Fruit fly (Drosophila melanogaster) whole organism, embryonic: ENCODE data around the gene Sqor.

Experiments
- BEAF-32 ChIP-seq: fragments of 200-800 bp; sonication (Bioruptor generic); optimal IDR thresholded peaks from 3 replicates; lab custom pipeline; 2017; ENCODE audit warnings: missing biosample characterization, missing genetic modification characterization, mild to moderate bottlenecking, moderate library complexity, missing genetic modification reagents
- Bgb ChIP-seq: fragments of 200-800 bp; sonication (Bioruptor generic); IDR thresholded peaks from 2 replicates; pipeline ENCODE4 v1.3.6; 2022; ENCODE audit warnings: missing biosample characterization, missing genetic modification characterization; ENCODE audit not compliant: partially characterized antibody
- CG10366 ChIP-seq: fragments of 200-800 bp; sonication (Bioruptor generic); IDR thresholded peaks from 2 replicates; pipeline ENCODE4 v1.3.6; 2022; ENCODE audit warnings: missing biosample characterization, missing genetic modification characterization
- CG10462 ChIP-seq: fragments of 200-800 bp; sonication (Bioruptor generic); optimal IDR thresholded peaks from 2 replicates; lab custom pipeline; 2016; ENCODE audit warnings: missing biosample characterization, missing genetic modification characterization
- CG12391 ChIP-seq: fragments of 200-800 bp; sonication (Bioruptor generic); optimal IDR thresholded peaks from 3 replicates; lab custom pipeline; 2018; ENCODE audit warnings: missing biosample characterization, mild to moderate bottlenecking, missing genetic modification characterization, moderate library complexity
- CG13624 ChIP-seq: fragments of 200-800 bp; sonication (Bioruptor generic); optimal IDR thresholded peaks from 2 replicates; lab custom pipeline; 2016; ENCODE audit warnings: missing biosample characterization, missing genetic modification characterization
- CG13775 ChIP-seq: fragments of 200-800 bp; sonication (Bioruptor generic); optimal IDR thresholded peaks from 3 replicates; lab custom pipeline; 2017; ENCODE audit warnings: missing biosample characterization, mild to moderate bottlenecking, missing genetic modification characterization
- CG14710 ChIP-seq: fragments of 200-800 bp; sonication (Bioruptor generic); optimal IDR thresholded peaks from 3 replicates; lab custom pipeline; 2019; ENCODE audit warnings: missing biosample characterization, mild to moderate bottlenecking, missing genetic modification characterization, moderate library complexity
- CG1603 ChIP-seq: fragments of 200-800 bp; sonication (Bioruptor generic); optimal IDR thresholded peaks from 2 replicates; lab custom pipeline; 2019; ENCODE audit warnings: missing biosample characterization, mild to moderate bottlenecking, missing genetic modification characterization, moderate library complexity
- CG18262 ChIP-seq: fragments of 200-800 bp; optimal IDR thresholded peaks from 3 replicates; lab custom pipeline; 2019; ENCODE audit warnings: missing biosample characterization, mild to moderate bottlenecking, missing genetic modification characterization, moderate library complexity
- CG18599 ChIP-seq: fragments of 200-800 bp; sonication (Bioruptor generic); optimal IDR thresholded peaks from 3 replicates; lab custom pipeline; 2017; ENCODE audit warnings: missing biosample characterization, missing genetic modification characterization, mild to moderate bottlenecking, moderate library complexity, missing genetic modification reagents
- CG18764 ChIP-seq: fragments of 200-800 bp; sonication (Bioruptor generic); optimal IDR thresholded peaks from 3 replicates; lab custom pipeline; 2016; ENCODE audit warnings: missing biosample characterization, missing genetic modification characterization
- CG32767 ChIP-seq: fragments of 200-800 bp; sonication (Bioruptor generic); IDR thresholded peaks from 2 replicates; pipeline ENCODE4 v1.3.6; 2022; ENCODE audit warnings: missing biosample characterization, missing genetic modification characterization
- CG34224 ChIP-seq: fragments of 200-800 bp; sonication (Bioruptor generic); IDR thresholded peaks from 3 replicates; pipeline ENCODE4 v1.3.6; 2022; ENCODE audit warnings: missing biosample characterization, missing genetic modification characterization; ENCODE audit not compliant: partially characterized antibody
- CG34376 ChIP-seq: fragments of 200-800 bp; sonication (Bioruptor generic); optimal IDR thresholded peaks from 2 replicates; lab custom pipeline; 2018; ENCODE audit warnings: missing biosample characterization, mild to moderate bottlenecking, missing genetic modification characterization
- CG7745 ChIP-seq: fragments of 200-800 bp; sonication (Bioruptor generic); optimal IDR thresholded peaks from 2 replicates; lab custom pipeline; 2018; ENCODE audit warnings: missing biosample characterization, mild to moderate bottlenecking, missing genetic modification characterization, moderate library complexity
- CG8290 ChIP-seq, 3 experiments: fragments of 200-800 bp; sonication (Bioruptor generic); optimal IDR thresholded peaks; 2 replicates each; lab custom pipeline; 2016 to 2019; ENCODE audit warnings: missing biosample characterization in 3 of 3, missing genetic modification characterization in 3 of 3, mild to moderate bottlenecking in 2 of 3, moderate library complexity in 1 of 3
- CTCF ChIP-seq: fragments of 200-800 bp; sonication (Bioruptor generic); optimal IDR thresholded peaks from 2 replicates; lab custom pipeline; 2017; ENCODE audit warnings: missing biosample characterization, mild to moderate bottlenecking, missing genetic modification characterization, moderate library complexity
- Chrac-16 ChIP-seq: fragments of 200-800 bp; sonication (Bioruptor generic); optimal IDR thresholded peaks from 3 replicates; lab custom pipeline; 2016; ENCODE audit warnings: missing biosample characterization, missing genetic modification characterization
- Doc3 ChIP-seq: fragments of 200-800 bp; sonication (Bioruptor generic); IDR thresholded peaks from 3 replicates; pipeline ENCODE4 v1.3.6; 2022; ENCODE audit warnings: missing biosample characterization, missing genetic modification characterization; ENCODE audit not compliant: partially characterized antibody
- Dp ChIP-seq: fragments of 200-800 bp; sonication (Bioruptor generic); optimal IDR thresholded peaks from 2 replicates; lab custom pipeline; 2018; ENCODE audit warnings: missing biosample characterization, mild to moderate bottlenecking, missing genetic modification characterization, moderate library complexity
- HmgZ ChIP-seq: fragments of 200-800 bp; sonication (Bioruptor generic); optimal IDR thresholded peaks from 2 replicates; lab custom pipeline; 2018; ENCODE audit warnings: missing biosample characterization, mild to moderate bottlenecking, missing genetic modification characterization
- Lhr ChIP-seq: fragments of 200-800 bp; sonication (Bioruptor generic); optimal IDR thresholded peaks from 3 replicates; lab custom pipeline; 2017; ENCODE audit warnings: mild to moderate bottlenecking, missing biosample characterization, missing genetic modification reagents, missing genetic modification characterization
- MBD-R2 ChIP-seq: fragments of 200-800 bp; sonication (Bioruptor generic); IDR thresholded peaks from 2 replicates; pipeline ENCODE4 v1.3.6; 2022; ENCODE audit warnings: missing biosample characterization, missing genetic modification characterization
- Max ChIP-seq: fragments of 200-800 bp; sonication (Bioruptor generic); optimal IDR thresholded peaks from 2 replicates; lab custom pipeline; 2016; ENCODE audit warnings: missing biosample characterization, mild to moderate bottlenecking, missing genetic modification characterization
- Med ChIP-seq: fragments of 200-800 bp; sonication (Bioruptor generic); peaks from one replicate; lab custom pipeline; 2016; ENCODE audit warnings: missing biosample characterization, missing genetic modification characterization, mild to moderate bottlenecking, inconsistent platforms, moderate library complexity
- PHDP ChIP-seq: fragments of 200-800 bp; sonication (Bioruptor generic); optimal IDR thresholded peaks from 3 replicates; lab custom pipeline; 2018; ENCODE audit warnings: missing biosample characterization, mild to moderate bottlenecking, missing genetic modification characterization, moderate library complexity
- Sin3A ChIP-seq: fragments of >200 bp; optimal IDR thresholded peaks from 2 replicates; lab custom pipeline; 2018
- Vsx1 ChIP-seq: fragments of 200-800 bp; sonication (Bioruptor generic); optimal IDR thresholded peaks from 2 replicates; lab custom pipeline; 2017; ENCODE audit warnings: missing biosample characterization, mild to moderate bottlenecking, missing genetic modification characterization, missing genetic modification reagents
- amos ChIP-seq: fragments of 200-800 bp; sonication (Bioruptor generic); IDR thresholded peaks from 2 replicates; pipeline ENCODE4 v1.3.6; 2022; ENCODE audit warnings: missing biosample characterization, missing genetic modification characterization; ENCODE audit not compliant: partially characterized antibody
- ato ChIP-seq: fragments of 200-800 bp; sonication (Bioruptor generic); IDR thresholded peaks from 2 replicates; pipeline ENCODE4 v1.3.6; 2022; ENCODE audit warnings: missing biosample characterization, missing genetic modification characterization; ENCODE audit not compliant: partially characterized antibody
- dmrt11E ChIP-seq: fragments of 200-800 bp; sonication (Bioruptor generic); optimal IDR thresholded peaks from 3 replicates; lab custom pipeline; 2018; ENCODE audit warnings: missing biosample characterization, mild to moderate bottlenecking, missing genetic modification characterization, moderate library complexity
- dpn ChIP-seq, 2 experiments: fragments of 200-800 bp; sonication (Bioruptor generic); optimal IDR thresholded peaks; 3 replicates each; lab custom pipeline; 2016; ENCODE audit warnings: missing biosample characterization in 2 of 2, missing genetic modification characterization in 2 of 2
- ftz-f1 ChIP-seq: fragments of 200-800 bp; sonication (Bioruptor generic); optimal IDR thresholded peaks from 2 replicates; lab custom pipeline; 2016; ENCODE audit warnings: missing biosample characterization, missing genetic modification characterization
- gfzf ChIP-seq: fragments of 200-800 bp; sonication (Bioruptor generic); optimal IDR thresholded peaks from 2 replicates; lab custom pipeline; 2016; ENCODE audit warnings: missing biosample characterization, mild to moderate bottlenecking, missing genetic modification characterization, moderate library complexity
- hb ChIP-seq: fragments of 200-800 bp; sonication (Bioruptor generic); IDR thresholded peaks from 3 replicates; pipeline ENCODE4 v1.3.6; 2022; ENCODE audit warnings: missing biosample characterization, missing genetic modification characterization; ENCODE audit not compliant: partially characterized antibody
- hbn ChIP-seq: fragments of 200-800 bp; sonication (Bioruptor generic); IDR thresholded peaks from 2 replicates; pipeline ENCODE4 v1.3.6; 2022; ENCODE audit warnings: missing biosample characterization, missing genetic modification characterization; ENCODE audit not compliant: partially characterized antibody
- ind ChIP-seq: fragments of 200-800 bp; sonication (Bioruptor generic); optimal IDR thresholded peaks from 3 replicates; lab custom pipeline; 2016; ENCODE audit warnings: missing biosample characterization, missing genetic modification characterization
- lilli ChIP-seq: fragments of 200-800 bp; sonication (Bioruptor generic); optimal IDR thresholded peaks from 3 replicates; lab custom pipeline; 2016; ENCODE audit warnings: missing biosample characterization, missing genetic modification characterization
- onecut ChIP-seq: fragments of 200-800 bp; sonication (Bioruptor generic); IDR thresholded peaks from 2 replicates; pipeline ENCODE4 v1.3.6; 2022; ENCODE audit warnings: missing biosample characterization, missing genetic modification characterization
- pfk ChIP-seq: fragments of 200-800 bp; sonication (Bioruptor generic); optimal IDR thresholded peaks from 2 replicates; lab custom pipeline; 2018; ENCODE audit warnings: missing biosample characterization, mild to moderate bottlenecking, missing genetic modification characterization, moderate library complexity
- pzg ChIP-seq: fragments of 200-800 bp; sonication (Bioruptor generic); optimal IDR thresholded peaks from 3 replicates; lab custom pipeline; 2018; ENCODE audit warnings: missing biosample characterization, mild to moderate bottlenecking, missing genetic modification characterization, moderate library complexity
- schlank ChIP-seq: fragments of 200-800 bp; sonication (Bioruptor generic); optimal IDR thresholded peaks from 2 replicates; lab custom pipeline; 2018; ENCODE audit warnings: missing biosample characterization, mild to moderate bottlenecking, missing genetic modification characterization
- scrt ChIP-seq: fragments of 200-800 bp; sonication (Bioruptor generic); optimal IDR thresholded peaks from 2 replicates; lab custom pipeline; 2018; ENCODE audit warnings: missing biosample characterization, mild to moderate bottlenecking, missing genetic modification characterization, moderate library complexity
- sd ChIP-seq: fragments of 200-800 bp; sonication (Bioruptor generic); optimal IDR thresholded peaks from 3 replicates; lab custom pipeline; 2018; ENCODE audit warnings: missing biosample characterization, mild to moderate bottlenecking, missing genetic modification characterization, moderate library complexity
- sens ChIP-seq: fragments of 200-800 bp; sonication (Bioruptor generic); peaks from one replicate; lab custom pipeline; 2016; ENCODE audit warnings: missing biosample characterization, missing genetic modification characterization
- sqz ChIP-seq: fragments of 200-800 bp; sonication (Bioruptor generic); optimal IDR thresholded peaks from 3 replicates; lab custom pipeline; 2018; ENCODE audit warnings: missing biosample characterization, mild to moderate bottlenecking, missing genetic modification characterization
- tna ChIP-seq: fragments of 200-800 bp; sonication (Bioruptor generic); IDR thresholded peaks from 2 replicates; pipeline ENCODE4 v1.3.6; 2022; ENCODE audit warnings: missing biosample characterization, missing genetic modification characterization; ENCODE audit not compliant: partially characterized antibody
- vvl ChIP-seq: fragments of 200-800 bp; sonication (Bioruptor generic); IDR thresholded peaks from 2 replicates; pipeline ENCODE4 v1.3.6; 2022; ENCODE audit warnings: missing biosample characterization, missing genetic modification characterization

Gene Sqor

dm6 chr3L:4262384-4262783 lies 22.4 kb downstream of the Sqor start, which contains the start of the genes CG11586 and VhaM9.7-a:
TSS of gene CG11586 (minus strand) at chr3L:4262470.
TSS of gene VhaM9.7-a (plus strand) at chr3L:4262705.
- TF ChIP-seq CG34224 (peak; percentile 71), ftz-f1 (GFP tag; lab: Kevin White, UChicago) (no peak), dpn (GFP tag; optimal IDR thresholded peaks at IDR 0.05; lab: Kevin White, UChicago) (peak in 1 of 2 experiments; percentile 14), CG7745 (tag; lab: Kevin White, UChicago) (no peak), MBD-R2 (peak; percentile 80), CG10462 (GFP tag; lab: Kevin White, UChicago) (peak; percentile 31), schlank (tag; lab: Kevin White, UChicago) (no peak), CG32767 (0 out of 2 replicates have a peak, but pooled peaks have one; percentile 20), hb (GFP tag; lab: Robert Waterston, UW) (0 out of 3 replicates have a peak, but pooled peaks have one; percentile 56), Med (peak; percentile 55), CG18599 (GFP tag; lab: Kevin White, UChicago) (no peak), pfk (GFP tag; lab: Kevin White, UChicago) (peak; percentile 0), CG10366 (GFP tag; lab: Robert Waterston, UW) (0 out of 2 replicates have a peak, but pooled peaks have one; percentile 8), Lhr (peak; percentile 31), CTCF (peak; percentile 41), CG12391 (tag; lab: Kevin White, UChicago) (peak; percentile 50), CG34376 (GFP tag; lab: Kevin White, UChicago) (peak; percentile 31), sqz (peak; percentile 43), BEAF-32 (GFP tag; lab: Kevin White, UChicago) (peak; percentile 66), PHDP (tag; lab: Kevin White, UChicago) (peak; percentile 15), ato (0 out of 2 replicates have a peak, but pooled peaks have one; percentile 6), CG1603 (tag; lab: Kevin White, UChicago) (peak; percentile 18), CG13624 (GFP tag; lab: Kevin White, UChicago) (peak; percentile 41), gfzf (GFP tag; lab: Kevin White, UChicago) (peak; percentile 56), sens (GFP tag; lab: Kevin White, UChicago) (peak; percentile 74), Chrac-16 (peak; percentile 2), pzg (GFP tag; lab: Kevin White, UChicago) (peak; percentile 60), lilli (peak; percentile 36), Sin3A (lab: Kevin White, UChicago) (peak; percentile 19), Bgb (GFP tag; lab: Robert Waterston, UW) (peak; percentile 63), Max (GFP tag; lab: Kevin White, UChicago) (peak; percentile 25), HmgZ (peak; percentile 40), amos (peak; percentile 41; the same call in 1 of the 2 replicates), scrt (no peak), Doc3 (GFP tag; lab: Robert Waterston, UW) (peak; percentile 73; the same call in 2 of the 3 replicates), dmrt11E (tag; lab: Kevin White, UChicago) (peak; percentile 8), sd (tag; lab: Kevin White, UChicago) (peak; percentile 21), Vsx1 (peak; percentile 21), CG14710 (tag; lab: Kevin White, UChicago) (peak; percentile 76), CG18764 (GFP tag; lab: Kevin White, UChicago) (peak; percentile 2), CG18262 (tag; lab: Kevin White, UChicago) (peak; percentile 11), hbn (peak; percentile 69), onecut (GFP tag; lab: Robert Waterston, UW) (peak; percentile 100), tna (GFP tag; lab: Robert Waterston, UW) (peak; percentile 45; the same call in 1 of the 2 replicates), CG13775 (peak; percentile 49), vvl (no peak), ind (GFP tag; lab: Kevin White, UChicago) (peak; percentile 25), Dp (GFP tag; lab: Kevin White, UChicago) (peak; percentile 50), CG8290 (GFP tag; optimal IDR thresholded peaks at IDR 0.05; lab: Kevin White, UChicago) (peak; percentile 40), CG8290 (tag; optimal IDR thresholded peaks at IDR 0.05; lab: Kevin White, UChicago) (no peak)
